Worm (Caenorhabditis elegans) whole organism, young adult: ENCODE results near the gene acl-9.

Experiments
- B0336.3 ChIP-seq: fragments of 200-800 bp; sonication (Bioruptor generic); IDR thresholded peaks from 2 replicates; pipeline ENCODE4 v1.3.6; 2022; ENCODE audit warnings: missing genetic modification characterization, missing compliant biosample characterization
- F33H1.4 ChIP-seq: fragments of 200-800 bp; sonication (Bioruptor generic); IDR thresholded peaks from 2 replicates; pipeline ENCODE4 v1.3.6; 2022; ENCODE audit warnings: missing genetic modification reagents, missing genetic modification characterization, missing compliant biosample characterization
- F52B5.7 ChIP-seq: sonication (generic microtip); optimal IDR thresholded peaks from 2 replicates; lab custom pipeline; 2016; ENCODE audit warnings: mild to moderate bottlenecking, missing genetic modification characterization, missing compliant biosample characterization
- F55B11.4 ChIP-seq: sonication (generic microtip); optimal IDR thresholded peaks from 2 replicates; lab custom pipeline; 2016; ENCODE audit warnings: missing compliant biosample characterization, missing genetic modification characterization, borderline replicate concordance; ENCODE audit not compliant: insufficient read depth
- K11D2.4 ChIP-seq: fragments of 200-800 bp; sonication (Bioruptor generic); IDR thresholded peaks from 2 replicates; pipeline ENCODE4 v1.3.6; 2022; ENCODE audit warnings: missing genetic modification reagents, missing genetic modification characterization, missing compliant biosample characterization
- T26A5.8 ChIP-seq: sonication (generic microtip); optimal IDR thresholded peaks from 2 replicates; lab custom pipeline; 2016; ENCODE audit warnings: missing genetic modification characterization, missing compliant biosample characterization
- Y79H2A.3 ChIP-seq: fragments of 200-800 bp; sonication (Bioruptor generic); conservative IDR thresholded peaks from 2 replicates; pipeline ENCODE4 v1.3.6; 2022; ENCODE audit warnings: missing genetic modification reagents, missing genetic modification characterization, missing compliant biosample characterization
- akir-1 ChIP-seq: fragments of 200-800 bp; sonication (Bioruptor generic); optimal IDR thresholded peaks from 2 replicates; lab custom pipeline; 2018; ENCODE audit warnings: mild to moderate bottlenecking, missing genetic modification characterization, moderate library complexity, missing compliant biosample characterization
- aptf-2 ChIP-seq: fragments of 200-800 bp; sonication (Bioruptor generic); conservative IDR thresholded peaks from 2 replicates; pipeline ENCODE4 v1.3.6; 2022; ENCODE audit warnings: missing genetic modification reagents, missing genetic modification characterization, missing compliant biosample characterization
- attf-3 ChIP-seq: fragments of 200-800 bp; sonication (Bioruptor generic); conservative IDR thresholded peaks from 2 replicates; pipeline ENCODE4 v1.3.6; 2022; ENCODE audit warnings: missing genetic modification reagents, missing genetic modification characterization, missing compliant biosample characterization
- bed-2 ChIP-seq: fragments of 200-800 bp; sonication (Bioruptor generic); IDR thresholded peaks from 2 replicates; pipeline ENCODE4 v1.3.6; 2022; ENCODE audit warnings: missing genetic modification reagents, missing genetic modification characterization, missing compliant biosample characterization
- ceh-100 ChIP-seq: fragments of 200-800 bp; sonication (Bioruptor generic); IDR thresholded peaks from 2 replicates; pipeline ENCODE4 v1.3.6; 2022; ENCODE audit warnings: missing genetic modification reagents, missing genetic modification characterization, missing compliant biosample characterization
- ceh-27 ChIP-seq: fragments of 200-800 bp; sonication (Bioruptor generic); optimal IDR thresholded peaks from 2 replicates; lab custom pipeline; 2018; ENCODE audit warnings: mild to moderate bottlenecking, missing genetic modification characterization, moderate library complexity, missing compliant biosample characterization
- ceh-58 ChIP-seq: fragments of 200-800 bp; sonication (Bioruptor generic); IDR thresholded peaks from 2 replicates; pipeline ENCODE4 v1.3.6; 2022; ENCODE audit warnings: missing genetic modification characterization, missing compliant biosample characterization
- ceh-91 ChIP-seq: fragments of 200-800 bp; sonication (Bioruptor generic); IDR thresholded peaks from 2 replicates; pipeline ENCODE4 v1.3.6; 2022; ENCODE audit warnings: missing genetic modification reagents, missing genetic modification characterization, missing compliant biosample characterization
- dox-1 ChIP-seq: fragments of 200-800 bp; sonication (Bioruptor generic); IDR thresholded peaks from 2 replicates; pipeline ENCODE4 v1.3.6; 2022; ENCODE audit warnings: missing genetic modification reagents, missing genetic modification characterization, missing compliant biosample characterization
- dpff-1 ChIP-seq: sonication (generic microtip); optimal IDR thresholded peaks from 2 replicates; lab custom pipeline; 2017; ENCODE audit warnings: mild to moderate bottlenecking, missing genetic modification characterization, missing compliant biosample characterization
- egl-18 ChIP-seq: fragments of 200-800 bp; sonication (Bioruptor generic); IDR thresholded peaks from 2 replicates; pipeline ENCODE4 v1.3.6; 2022; ENCODE audit warnings: missing genetic modification reagents, missing genetic modification characterization, missing compliant biosample characterization
- egl-44 ChIP-seq: fragments of 200-800 bp; sonication (Bioruptor generic); IDR thresholded peaks from 2 replicates; pipeline ENCODE4 v1.3.6; 2022; ENCODE audit warnings: missing genetic modification reagents, missing genetic modification characterization, missing compliant biosample characterization
- hlh-12 ChIP-seq: sonication (generic microtip); optimal IDR thresholded peaks from 2 replicates; lab custom pipeline; 2016; ENCODE audit warnings: missing genetic modification characterization, missing compliant biosample characterization
- hmg-1.2 ChIP-seq: fragments of 200-800 bp; sonication (Bioruptor generic); IDR thresholded peaks from 2 replicates; pipeline ENCODE4 v1.3.6; 2022; ENCODE audit warnings: missing genetic modification reagents, missing genetic modification characterization, missing compliant biosample characterization
- hrde-1 ChIP-seq: sonication (generic microtip); optimal IDR thresholded peaks from 2 replicates; lab custom pipeline; 2016; ENCODE audit warnings: missing genetic modification characterization, mild to moderate bottlenecking, missing compliant biosample characterization, moderate library complexity, missing genotype, missing genetic modification reagents, borderline replicate concordance
- lag-1 ChIP-seq: fragments of 200-800 bp; sonication (Bioruptor generic); IDR thresholded peaks from 2 replicates; pipeline ENCODE4 v1.3.6; 2022; ENCODE audit warnings: missing genetic modification reagents, missing genetic modification characterization, missing compliant biosample characterization
- lin-40 ChIP-seq: sonication (generic microtip); optimal IDR thresholded peaks from 2 replicates; lab custom pipeline; 2016; ENCODE audit warnings: missing genetic modification characterization, mild to moderate bottlenecking, missing compliant biosample characterization, missing genotype, missing genetic modification reagents
- lir-1 ChIP-seq: fragments of 200-800 bp; sonication (Bioruptor generic); conservative IDR thresholded peaks from 2 replicates; pipeline ENCODE4 v1.3.6; 2022; ENCODE audit warnings: missing genetic modification reagents, missing genetic modification characterization, missing compliant biosample characterization
- lsl-1 ChIP-seq: fragments of 200-800 bp; sonication (Bioruptor generic); optimal IDR thresholded peaks from 2 replicates; lab custom pipeline; 2018; ENCODE audit warnings: mild to moderate bottlenecking, missing genetic modification characterization, moderate library complexity, missing compliant biosample characterization
- madf-3 ChIP-seq: fragments of 200-800 bp; sonication (Bioruptor generic); IDR thresholded peaks from 2 replicates; pipeline ENCODE4 v1.3.6; 2022; ENCODE audit warnings: missing genetic modification reagents, missing genetic modification characterization, missing compliant biosample characterization
- madf-6 ChIP-seq: fragments of 200-800 bp; sonication (Bioruptor generic); IDR thresholded peaks from 2 replicates; pipeline ENCODE4 v1.3.6; 2022; ENCODE audit warnings: missing genetic modification reagents, missing genetic modification characterization, missing compliant biosample characterization
- mel-28 ChIP-seq: sonication (generic microtip); optimal IDR thresholded peaks from 2 replicates; lab custom pipeline; 2016; ENCODE audit warnings: borderline replicate concordance, mild to moderate bottlenecking, missing genetic modification characterization, missing compliant biosample characterization
- mes-4 ChIP-seq: sonication (generic microtip); optimal IDR thresholded peaks from 2 replicates; lab custom pipeline; 2016; ENCODE audit warnings: missing genotype, missing genetic modification characterization, missing compliant biosample characterization
- mxl-1 ChIP-seq: sonication (generic microtip); optimal IDR thresholded peaks from 2 replicates; lab custom pipeline; 2016; ENCODE audit warnings: missing genetic modification characterization, missing compliant biosample characterization
- nfya-1 ChIP-seq: sonication (generic microtip); optimal IDR thresholded peaks from 2 replicates; lab custom pipeline; 2017; ENCODE audit warnings: antibody characterized with exemption, missing compliant biosample characterization, missing genetic modification characterization, borderline replicate concordance; ENCODE audit not compliant: insufficient read depth
- nfya-2 ChIP-seq: fragments of 200-800 bp; sonication (Bioruptor generic); IDR thresholded peaks from 2 replicates; pipeline ENCODE4 v1.3.6; 2022; ENCODE audit warnings: missing genetic modification reagents, missing genetic modification characterization, missing compliant biosample characterization
- nhr-120 ChIP-seq: fragments of 200-800 bp; sonication (Bioruptor generic); IDR thresholded peaks from 2 replicates; pipeline ENCODE4 v1.3.6; 2022; ENCODE audit warnings: missing genetic modification characterization, missing compliant biosample characterization
- nhr-27 ChIP-seq: fragments of 200-800 bp; sonication (Bioruptor generic); optimal IDR thresholded peaks from 2 replicates; lab custom pipeline; 2018; ENCODE audit warnings: mild to moderate bottlenecking, missing genetic modification characterization, moderate library complexity, missing compliant biosample characterization
- nhr-80 ChIP-seq: sonication (generic microtip); optimal IDR thresholded peaks from 2 replicates; lab custom pipeline; 2016; ENCODE audit warnings: missing genetic modification characterization, missing compliant biosample characterization
- rcor-1 ChIP-seq: fragments of 200-800 bp; sonication (Bioruptor generic); IDR thresholded peaks from 2 replicates; pipeline ENCODE4 v1.3.6; 2022; ENCODE audit warnings: missing genetic modification reagents, missing genetic modification characterization, missing compliant biosample characterization
- snpc-1.3 ChIP-seq: sonication (generic microtip); optimal IDR thresholded peaks from 2 replicates; lab custom pipeline; 2017; ENCODE audit warnings: missing genetic modification characterization, mild to moderate bottlenecking, missing compliant biosample characterization, antibody characterized with exemption, moderate library complexity, missing genotype, missing genetic modification reagents; ENCODE audit not compliant: insufficient read depth
- somi-1 ChIP-seq: fragments of 200-800 bp; sonication (Bioruptor generic); optimal IDR thresholded peaks from 2 replicates; lab custom pipeline; 2018; ENCODE audit warnings: mild to moderate bottlenecking, missing genetic modification characterization, missing compliant biosample characterization
- tbp1 ChIP-seq: fragments of 200-800 bp; sonication (Bioruptor generic); optimal IDR thresholded peaks from 2 replicates; lab custom pipeline; 2018; ENCODE audit warnings: mild to moderate bottlenecking, missing genetic modification characterization, missing compliant biosample characterization

acl-9 gene

DNA sequence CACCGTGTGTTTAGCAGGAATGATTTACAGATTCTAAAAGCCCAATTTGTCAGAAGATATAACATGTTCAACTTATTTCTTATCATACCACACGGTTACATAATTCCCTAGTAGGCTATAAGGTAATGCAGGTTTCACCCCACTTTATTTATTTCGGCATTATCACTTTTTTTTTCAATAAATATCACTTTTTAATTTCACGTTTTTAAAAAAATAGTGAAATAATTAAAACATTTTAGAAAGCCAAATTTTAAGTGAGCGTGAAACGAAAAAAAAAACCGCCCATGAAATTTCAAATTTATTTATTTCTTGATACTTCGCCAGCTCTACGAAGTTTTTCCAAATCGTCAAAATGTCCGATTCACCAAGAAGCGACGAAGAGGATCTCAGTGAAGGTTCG lies 4.7 kb upstream of the acl-9 start, which contains the start of gene fbxa-196:
Gene fbxa-196 (plus strand): TSS at position 301 of the 400 bp plus-strand sequence.
- TF ChIP-seq dpff-1 (tag; lab: Kevin White, UChicago) (no peak), madf-6 (GFP tag; lab: Robert Waterston, UW) (no peak), ceh-27 (GFP tag; lab: Kevin White, UChicago) (no peak), B0336.3 (GFP tag; lab: Robert Waterston, UW) (no peak), lsl-1 (no peak), lin-40 (tag; lab: Kevin White, UChicago) (no peak), hrde-1 (tag; lab: Kevin White, UChicago) (no peak), ceh-100 (no peak), nhr-120 (no peak), Y79H2A.3 (GFP tag; lab: Robert Waterston, UW) (no peak)

DNA sequence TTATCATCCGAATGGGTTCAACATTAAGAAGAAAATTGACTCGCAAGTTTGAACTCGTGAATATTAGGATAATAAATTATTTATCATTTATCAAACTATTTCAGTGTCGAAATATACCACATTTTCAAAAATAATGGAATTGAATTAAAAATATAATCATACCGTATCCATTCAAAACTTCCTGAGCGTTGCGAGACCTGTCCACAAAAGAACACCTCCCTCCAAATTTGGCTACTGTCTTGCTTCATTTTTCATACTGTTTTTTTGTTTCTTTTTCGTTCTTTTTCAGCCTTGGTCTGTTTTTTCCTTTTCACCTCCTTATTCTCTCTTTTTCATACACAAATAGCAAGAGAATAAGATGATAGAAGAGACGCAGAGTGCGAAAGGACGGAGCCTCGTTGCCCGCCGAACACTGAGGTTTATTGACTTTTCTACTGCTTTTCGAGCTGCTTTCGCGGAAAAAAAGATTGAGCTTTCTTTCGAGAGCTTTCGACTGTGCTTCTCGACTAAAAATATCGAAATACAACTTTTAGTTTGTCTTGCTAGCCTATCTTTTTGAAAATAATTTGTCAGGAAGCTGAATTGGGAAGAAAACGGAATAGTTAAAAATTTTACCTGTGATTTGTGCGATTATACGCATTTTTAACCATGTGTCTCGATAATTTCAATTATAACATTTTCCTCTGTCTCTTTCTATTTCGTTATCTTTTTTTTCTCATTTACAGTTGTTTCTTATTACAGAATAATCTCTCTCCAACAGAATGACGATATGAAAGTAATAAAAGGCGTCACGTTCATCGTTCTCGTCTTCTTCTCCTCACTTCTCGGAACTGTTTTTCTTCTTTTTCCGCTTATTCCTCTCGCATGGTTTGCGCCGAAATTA lies 2.7 kb upstream of the acl-9 start, which contains the start of gene acl-8:
Gene acl-8 (plus strand): TSS at position 742 of the 883 bp plus-strand sequence.
- no peak for TF ChIP-seq aptf-2 (GFP tag; lab: Robert Waterston, UW)
- peak; percentile 39; the same call in 1 of the 2 replicates for TF ChIP-seq madf-6 (GFP tag; lab: Robert Waterston, UW)
- no peak for TF ChIP-seq akir-1 (GFP tag; lab: Kevin White, UChicago)
- no peak for TF ChIP-seq F55B11.4 (tag; lab: Kevin White, UChicago)
- TF ChIP-seq F33H1.4 (GFP tag; lab: Robert Waterston, UW) = peak; percentile 62
- TF ChIP-seq rcor-1 = no peak
- no peak for TF ChIP-seq lag-1
- no peak for TF ChIP-seq madf-3 (GFP tag; lab: Robert Waterston, UW)
- no peak for TF ChIP-seq nfya-2 (GFP tag; lab: Robert Waterston, UW)
- TF ChIP-seq Y79H2A.3 (GFP tag; lab: Robert Waterston, UW) = no peak
- peak; percentile 82 for TF ChIP-seq nhr-80 (tag; lab: Kevin White, UChicago)
- no peak for TF ChIP-seq hlh-12 (tag; lab: Kevin White, UChicago)
- no peak for TF ChIP-seq mel-28
- no peak for TF ChIP-seq attf-3
- TF ChIP-seq bed-2 (GFP tag; lab: Robert Waterston, UW) = no peak
- TF ChIP-seq ceh-91 (GFP tag; lab: Robert Waterston, UW) = no peak
- TF ChIP-seq mxl-1 = no peak
- 0 out of 2 replicates have a peak, but pooled peaks have one; percentile 30 for TF ChIP-seq dox-1 (GFP tag; lab: Robert Waterston, UW)
- TF ChIP-seq mes-4 (tag; lab: Kevin White, UChicago) = no peak
- TF ChIP-seq lir-1 (GFP tag; lab: Robert Waterston, UW) = no peak
- no peak for TF ChIP-seq nhr-27 (tag; lab: Kevin White, UChicago)
- no peak for TF ChIP-seq egl-18 (GFP tag; lab: Robert Waterston, UW)
- TF ChIP-seq K11D2.4 (GFP tag; lab: Robert Waterston, UW) = no peak
- TF ChIP-seq nfya-1 (tag; lab: Kevin White, UChicago) = no peak
- TF ChIP-seq T26A5.8 (tag; lab: Kevin White, UChicago) = no peak
- TF ChIP-seq somi-1 (GFP tag; lab: Kevin White, UChicago) = no peak
- TF ChIP-seq ceh-27 (GFP tag; lab: Kevin White, UChicago) = no peak
- no peak for TF ChIP-seq snpc-1.3 (tag; lab: Kevin White, UChicago)
- no peak for TF ChIP-seq ceh-58
- TF ChIP-seq F52B5.7 (tag; lab: Kevin White, UChicago) = no peak
- TF ChIP-seq tbp1 (GFP tag; lab: Kevin White, UChicago) = no peak
- TF ChIP-seq lsl-1 = peak; percentile 67
- peak; percentile 68; the same call in 1 of the 2 replicates for TF ChIP-seq hmg-1.2
- TF ChIP-seq egl-44 = no peak
